Worm (Caenorhabditis elegans): ENCODE data around the gene C26F1.1.

ce11 chrV:7806629-7807028, 21.4 kb downstream of the C26F1.1 start:
- TF ChIP-seq snpc-4 (tag; optimal IDR thresholded peaks at IDR 0.05), result no peak
- TF ChIP-seq nhr-76 (tag; optimal IDR thresholded peaks at IDR 0.05), result no peak
- TF ChIP-seq lin-13 (tag; optimal IDR thresholded peaks at IDR 0.05), result no peak
- no peak for TF ChIP-seq lin-32 (GFP tag; optimal IDR thresholded peaks at IDR 0.05)
- no peak for TF ChIP-seq flh-1 (GFP tag; optimal IDR thresholded peaks at IDR 0.05)
- TF ChIP-seq ztf-11 (tag; optimal IDR thresholded peaks at IDR 0.05), result no peak
- no peak for TF ChIP-seq nhr-28 (tag; optimal IDR thresholded peaks at IDR 0.05)
- TF ChIP-seq mep-1 (tag; optimal IDR thresholded peaks at IDR 0.05), result no peak
- TF ChIP-seq unc-39 (tag; optimal IDR thresholded peaks at IDR 0.05), result no peak
- TF ChIP-seq elt-1 (tag; optimal IDR thresholded peaks at IDR 0.05; ENCODE audit: borderline replicate concordance, insufficient read depth), result no peak
- TF ChIP-seq unc-62 (GFP tag; optimal IDR thresholded peaks at IDR 0.05), result no peak
- TF ChIP-seq blmp-1 (tag; optimal IDR thresholded peaks at IDR 0.05), result no peak
